Fruit fly (Drosophila melanogaster): ENCODE measurements around the gene ens.

Gene ens

dm6 chr3L:4160926-4161325, 26.6 kb upstream of the ens start, which contains the start of gene nab:
TSS of gene nab (minus strand) at chr3L:4160932.
- TF ChIP-seq cic (GFP tag; optimal IDR thresholded peaks at IDR 0.05) (no peak), tj (GFP tag; optimal IDR thresholded peaks at IDR 0.05) (no peak), cnc (optimal IDR thresholded peaks at IDR 0.05) (no peak), pad (GFP tag; optimal IDR thresholded peaks at IDR 0.05) (no peak)

dm6 chr3L:4159264-4159663, 24.9 kb upstream of the ens start:
- TF ChIP-seq bab1 (GFP tag; optimal IDR thresholded peaks at IDR 0.05) (no peak), CG7101 (tag; optimal IDR thresholded peaks at IDR 0.05) (no peak), CG1620 (GFP tag; optimal IDR thresholded peaks at IDR 0.05) (no peak), CG5204 (GFP tag; optimal IDR thresholded peaks at IDR 0.05) (no peak), CG33017 (tag; optimal IDR thresholded peaks at IDR 0.05) (no peak), CG14711 (tag; optimal IDR thresholded peaks at IDR 0.05) (no peak)

dm6 chr3L:4158361-4158760, 24.0 kb upstream of the ens start:
- TF ChIP-seq CG11617 (GFP tag; optimal IDR thresholded peaks at IDR 0.05): no peak
- no peak for TF ChIP-seq ovo (GFP tag; optimal IDR thresholded peaks at IDR 0.05)
- no peak for TF ChIP-seq CG7045 (GFP tag; optimal IDR thresholded peaks at IDR 0.05)
- TF ChIP-seq CG12768 (GFP tag; optimal IDR thresholded peaks at IDR 0.05): no peak
- no peak for TF ChIP-seq cnc (optimal IDR thresholded peaks at IDR 0.05)
- TF ChIP-seq tj (GFP tag; optimal IDR thresholded peaks at IDR 0.05): no peak
- no peak for TF ChIP-seq kay (GFP tag; ENCODE audit: borderline replicate concordance)
- no peak for TF ChIP-seq bab1 (GFP tag; optimal IDR thresholded peaks at IDR 0.05)
- no peak for TF ChIP-seq Mnt (GFP tag; optimal IDR thresholded peaks at IDR 0.05)
- no peak for TF ChIP-seq CG14711 (tag; optimal IDR thresholded peaks at IDR 0.05)
- TF ChIP-seq toe (GFP tag; optimal IDR thresholded peaks at IDR 0.05): no peak
- no peak for TF ChIP-seq CG5204 (GFP tag; optimal IDR thresholded peaks at IDR 0.05)
- TF ChIP-seq CG7101 (tag; optimal IDR thresholded peaks at IDR 0.05): no peak
- no peak for TF ChIP-seq Hr96 (GFP tag; optimal IDR thresholded peaks at IDR 0.05)
- no peak for TF ChIP-seq Clk (GFP tag; optimal IDR thresholded peaks at IDR 0.05)
- no peak for TF ChIP-seq CG33017 (tag; optimal IDR thresholded peaks at IDR 0.05)

dm6 chr3L:4157852-4158251, 23.5 kb upstream of the ens start:
- TF ChIP-seq cic (GFP tag; optimal IDR thresholded peaks at IDR 0.05) (no peak), CG14711 (tag; optimal IDR thresholded peaks at IDR 0.05) (no peak), bab1 (GFP tag; optimal IDR thresholded peaks at IDR 0.05) (no peak), tj (GFP tag; optimal IDR thresholded peaks at IDR 0.05) (no peak), pad (GFP tag; optimal IDR thresholded peaks at IDR 0.05) (no peak), CG11617 (GFP tag; optimal IDR thresholded peaks at IDR 0.05) (no peak), ovo (GFP tag; optimal IDR thresholded peaks at IDR 0.05) (no peak), Clk (GFP tag; optimal IDR thresholded peaks at IDR 0.05) (no peak), CG5204 (GFP tag; optimal IDR thresholded peaks at IDR 0.05) (no peak), CG7045 (GFP tag; optimal IDR thresholded peaks at IDR 0.05) (no peak), CG7101 (tag; optimal IDR thresholded peaks at IDR 0.05) (no peak), kay (GFP tag; ENCODE audit: borderline replicate concordance) (no peak), Crg-1 (GFP tag; optimal IDR thresholded peaks at IDR 0.05) (no peak)

dm6 chr3L:4148406-4148975, 14.1 kb upstream of the ens start, which contains the start of gene CG1299:
TSS of gene CG1299 (plus strand) at chr3L:4148696.
- TF ChIP-seq cnc (optimal IDR thresholded peaks at IDR 0.05): no peak
- no peak for TF ChIP-seq Clk (GFP tag; optimal IDR thresholded peaks at IDR 0.05)
- no peak for TF ChIP-seq Hr96 (GFP tag; optimal IDR thresholded peaks at IDR 0.05)
- TF ChIP-seq tj (GFP tag; optimal IDR thresholded peaks at IDR 0.05): no peak
- TF ChIP-seq Mnt (GFP tag; optimal IDR thresholded peaks at IDR 0.05): no peak
- no peak for TF ChIP-seq Crg-1 (GFP tag; optimal IDR thresholded peaks at IDR 0.05)
- no peak for TF ChIP-seq CG12768 (GFP tag; optimal IDR thresholded peaks at IDR 0.05)
- no peak for TF ChIP-seq kay (GFP tag; ENCODE audit: borderline replicate concordance)
- TF ChIP-seq CG5204 (GFP tag; optimal IDR thresholded peaks at IDR 0.05): no peak
- no peak for TF ChIP-seq bab1 (GFP tag; optimal IDR thresholded peaks at IDR 0.05)
- no peak for TF ChIP-seq CG33017 (tag; optimal IDR thresholded peaks at IDR 0.05)
- TF ChIP-seq CG7045 (GFP tag; optimal IDR thresholded peaks at IDR 0.05): no peak
- TF ChIP-seq toe (GFP tag; optimal IDR thresholded peaks at IDR 0.05): no peak
- TF ChIP-seq pad (GFP tag; optimal IDR thresholded peaks at IDR 0.05): no peak

- TF ChIP-seq pad (GFP tag; optimal IDR thresholded peaks at IDR 0.05) (no peak), CG7045 (GFP tag; optimal IDR thresholded peaks at IDR 0.05) (no peak), CG7101 (tag; optimal IDR thresholded peaks at IDR 0.05) (no peak), tj (GFP tag; optimal IDR thresholded peaks at IDR 0.05) (no peak), bab1 (GFP tag; optimal IDR thresholded peaks at IDR 0.05) (no peak), CG1620 (GFP tag; optimal IDR thresholded peaks at IDR 0.05) (no peak)
Measured at dm6 chr3L:4145229-4145628, 10.9 kb upstream of the ens start.

dm6 chr3L:4142064-4142463, 7.7 kb upstream of the ens start, which contains the start of gene CG32260:
TSS of gene CG32260 (plus strand) at chr3L:4142364.
- TF ChIP-seq CG7101 (tag; optimal IDR thresholded peaks at IDR 0.05) (no peak), CG33017 (tag; optimal IDR thresholded peaks at IDR 0.05) (no peak), CG1620 (GFP tag; optimal IDR thresholded peaks at IDR 0.05) (no peak), kay (GFP tag; ENCODE audit: borderline replicate concordance) (no peak), Clk (GFP tag; optimal IDR thresholded peaks at IDR 0.05) (no peak), Crg-1 (GFP tag; optimal IDR thresholded peaks at IDR 0.05) (no peak), Hr96 (GFP tag; optimal IDR thresholded peaks at IDR 0.05) (no peak)

Data from whole organism, adult.